Worm (Caenorhabditis elegans): ENCODE measurements around the gene cnx-1.
A peak's percentile ranks its signal among the peaks of the same experiment; 100 is the strongest.

The cnx-1 gene

DNA sequence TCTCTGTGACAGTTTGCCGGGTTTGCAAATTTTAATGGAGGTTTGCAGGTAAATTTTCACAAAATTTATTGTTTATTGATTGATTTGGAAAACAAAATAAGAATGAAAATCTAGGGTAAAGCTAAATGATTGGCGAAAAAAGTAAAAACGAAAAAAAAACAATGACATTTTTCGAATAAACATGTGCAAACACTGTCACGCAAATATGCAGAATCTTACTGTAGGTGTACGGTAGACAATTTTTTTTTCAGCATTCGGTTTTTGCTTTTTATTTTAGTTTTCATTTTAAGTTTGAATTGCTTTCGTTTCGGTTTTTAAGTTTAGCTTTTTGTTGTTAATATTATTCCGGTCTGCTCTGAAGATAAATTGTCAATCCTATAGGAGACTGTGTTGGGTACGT, 957 bp upstream of the cnx-1 start:
- TF ChIP-seq W03F9.2 (tag; optimal IDR thresholded peaks at IDR 0.05) (peak; percentile 61), dao-5 (tag; optimal IDR thresholded peaks at IDR 0.05) (no peak), him-1 (tag; optimal IDR thresholded peaks at IDR 0.05) (no peak)

DNA sequence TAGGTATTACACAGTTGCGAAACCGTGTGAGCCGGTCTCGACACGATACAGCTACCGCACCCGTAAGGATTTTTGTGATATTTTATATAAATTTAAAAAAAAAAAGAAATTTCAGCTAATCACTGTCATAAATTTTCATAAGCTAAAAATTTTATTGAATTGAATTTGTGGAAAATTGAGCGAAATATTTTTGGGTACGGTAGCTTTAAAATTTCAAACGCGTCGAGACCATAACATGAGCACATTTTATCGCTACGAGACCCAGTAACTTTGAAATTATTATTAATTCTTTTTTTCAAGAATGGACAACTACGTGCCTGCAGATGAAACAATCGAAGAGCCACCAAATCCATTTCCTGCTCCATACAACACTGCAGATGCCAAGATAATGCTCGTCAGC, 3.8 kb downstream of the cnx-1 start, which contains the start of gene ZK632.14:
Gene ZK632.14, plus strand, starts transcription at position 301 of the 400 bp plus-strand sequence.
- no peak for TF ChIP-seq W03F9.2 (tag; optimal IDR thresholded peaks at IDR 0.05)
- no peak for TF ChIP-seq him-1 (tag; optimal IDR thresholded peaks at IDR 0.05)

DNA sequence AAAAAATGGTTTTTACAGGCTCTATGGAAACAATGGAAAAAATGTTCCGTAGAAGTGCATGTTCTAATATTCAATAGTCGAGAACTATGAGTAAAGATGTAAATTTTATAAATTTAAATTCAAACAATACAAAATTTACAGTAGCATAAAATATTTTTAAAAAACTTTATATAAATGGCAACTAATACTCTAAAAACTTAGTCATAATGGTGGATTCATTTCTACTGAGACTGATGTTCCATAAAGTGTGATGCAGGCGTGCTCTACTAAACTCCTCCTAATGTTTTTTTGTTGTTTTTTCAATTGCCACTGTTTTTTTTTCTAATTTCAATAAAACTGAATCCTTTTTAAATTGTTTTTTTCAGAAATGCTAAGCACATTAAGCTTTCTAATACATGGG, 8.8 kb downstream of the cnx-1 start, which contains the start of gene gtap-2:
Gene gtap-2, plus strand, starts transcription at position 366 of the 400 bp plus-strand sequence.
- no peak for TF ChIP-seq him-1 (tag; optimal IDR thresholded peaks at IDR 0.05)
- peak; percentile 56 for TF ChIP-seq W03F9.2 (tag; optimal IDR thresholded peaks at IDR 0.05)

DNA sequence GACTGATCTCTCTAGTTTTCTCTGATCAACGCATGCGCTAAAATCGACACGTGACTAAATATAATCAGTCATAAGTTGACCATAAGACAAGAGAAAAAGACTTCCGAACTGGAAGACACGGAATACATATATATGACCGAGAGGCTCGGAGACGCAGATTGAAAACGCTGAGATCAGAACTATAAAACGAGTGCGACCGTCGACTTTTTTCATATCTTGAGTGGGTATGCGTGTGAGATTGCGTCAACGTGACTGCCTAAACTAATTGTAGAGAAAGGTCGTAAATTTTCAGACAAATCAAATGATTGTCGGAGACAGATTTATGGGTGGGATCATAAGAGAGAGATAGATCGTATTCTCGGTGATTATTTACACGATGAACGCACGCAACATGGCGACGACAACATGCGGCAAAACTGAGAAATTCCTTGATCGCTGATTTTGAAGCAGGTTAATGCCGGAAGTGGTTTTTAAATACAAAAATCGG, 9.3 kb downstream of the cnx-1 start:
- TF ChIP-seq W03F9.2 (tag; optimal IDR thresholded peaks at IDR 0.05) (no peak), him-1 (tag; optimal IDR thresholded peaks at IDR 0.05) (no peak), dao-5 (tag; optimal IDR thresholded peaks at IDR 0.05) (no peak)

DNA sequence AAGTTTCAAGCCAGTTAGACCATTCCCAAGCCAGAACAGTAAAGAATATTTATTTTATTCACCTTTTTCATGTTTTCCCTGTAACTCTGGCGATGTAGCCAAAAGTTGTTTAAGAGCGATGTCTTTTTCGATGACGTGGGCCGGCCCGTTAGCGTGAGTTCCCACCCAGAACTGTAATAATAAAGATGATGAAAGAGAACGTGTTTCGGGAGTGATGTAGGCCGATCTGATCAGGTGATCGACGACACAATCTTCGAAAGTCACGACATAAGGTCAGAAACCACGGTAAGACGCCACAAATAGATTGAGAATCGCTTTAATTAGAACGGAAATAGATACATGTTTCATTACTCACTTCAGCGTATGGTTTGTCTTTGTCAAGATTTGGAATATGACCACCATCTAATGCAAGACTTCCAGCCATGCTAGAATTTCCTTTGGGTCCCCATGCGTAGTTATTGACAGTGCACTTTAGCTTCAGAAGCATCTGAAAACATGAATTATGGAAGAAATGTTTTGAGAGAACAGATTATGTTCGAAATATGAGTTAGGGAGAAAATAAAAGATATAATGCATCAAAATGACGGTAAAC, 9.9 kb downstream of the cnx-1 start, which contains the start of gene ZK632.4:
Gene ZK632.4, minus strand, starts transcription at position 487 of the 592 bp plus-strand sequence.
- TF ChIP-seq W03F9.2 (tag; optimal IDR thresholded peaks at IDR 0.05) (no peak), him-1 (tag; optimal IDR thresholded peaks at IDR 0.05) (no peak), dao-5 (tag; optimal IDR thresholded peaks at IDR 0.05) (no peak)

DNA sequence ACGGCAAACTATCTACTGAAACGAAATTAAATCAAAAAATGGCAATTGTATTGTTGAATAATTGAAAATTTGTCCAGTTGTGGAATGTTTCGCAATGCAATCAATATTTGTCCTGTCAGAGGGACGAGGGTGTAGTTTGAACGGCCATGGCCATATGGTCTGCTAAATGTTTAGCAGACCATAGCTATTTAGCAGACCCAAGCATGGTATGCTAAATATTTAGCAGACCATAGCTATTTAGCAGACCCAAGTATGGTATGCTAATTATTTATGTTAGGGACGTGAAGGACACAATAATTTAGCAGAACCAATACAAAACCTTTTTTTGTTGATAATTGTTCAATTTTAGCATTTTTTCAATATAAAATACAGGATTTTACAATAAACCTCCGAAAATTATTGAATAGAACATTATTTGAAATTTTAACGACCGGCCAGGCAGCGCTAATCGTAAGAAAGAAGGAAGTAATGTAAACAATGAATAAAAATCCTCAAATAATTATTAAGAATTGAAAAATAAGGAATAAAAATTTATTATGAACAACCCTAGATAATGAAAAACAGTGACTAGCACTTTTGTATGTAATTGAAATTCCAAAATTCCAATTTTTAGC, 11.8 kb downstream of the cnx-1 start, which contains the start of gene riok-3:
Gene riok-3, minus strand, starts transcription at position 15 of the 614 bp plus-strand sequence.
- TF ChIP-seq him-1 (tag; optimal IDR thresholded peaks at IDR 0.05) (no peak), dao-5 (tag; optimal IDR thresholded peaks at IDR 0.05) (no peak), W03F9.2 (tag; optimal IDR thresholded peaks at IDR 0.05) (no peak)

DNA sequence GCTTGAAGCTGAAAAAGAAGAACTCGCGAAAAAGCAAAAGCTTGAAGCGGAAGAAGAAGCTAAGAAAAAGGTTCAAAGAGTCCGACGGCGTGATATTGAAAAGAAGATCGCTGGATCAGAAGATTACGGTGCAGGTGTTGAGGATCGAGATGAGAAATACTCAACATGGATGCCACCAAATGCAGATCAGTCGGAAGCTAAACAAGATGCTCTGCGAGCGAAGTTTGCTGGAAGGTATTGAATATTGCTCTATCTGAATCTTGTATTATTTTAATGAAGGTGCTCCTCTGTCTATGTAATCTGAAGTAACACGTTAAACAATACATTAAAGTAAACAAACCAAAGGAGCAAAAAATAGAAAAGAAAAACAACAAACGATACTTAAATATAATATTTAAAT, 14.9 kb downstream of the cnx-1 start:
- TF ChIP-seq him-1 (tag; optimal IDR thresholded peaks at IDR 0.05) (no peak), W03F9.2 (tag; optimal IDR thresholded peaks at IDR 0.05) (no peak), dao-5 (tag; optimal IDR thresholded peaks at IDR 0.05) (no peak)

DNA sequence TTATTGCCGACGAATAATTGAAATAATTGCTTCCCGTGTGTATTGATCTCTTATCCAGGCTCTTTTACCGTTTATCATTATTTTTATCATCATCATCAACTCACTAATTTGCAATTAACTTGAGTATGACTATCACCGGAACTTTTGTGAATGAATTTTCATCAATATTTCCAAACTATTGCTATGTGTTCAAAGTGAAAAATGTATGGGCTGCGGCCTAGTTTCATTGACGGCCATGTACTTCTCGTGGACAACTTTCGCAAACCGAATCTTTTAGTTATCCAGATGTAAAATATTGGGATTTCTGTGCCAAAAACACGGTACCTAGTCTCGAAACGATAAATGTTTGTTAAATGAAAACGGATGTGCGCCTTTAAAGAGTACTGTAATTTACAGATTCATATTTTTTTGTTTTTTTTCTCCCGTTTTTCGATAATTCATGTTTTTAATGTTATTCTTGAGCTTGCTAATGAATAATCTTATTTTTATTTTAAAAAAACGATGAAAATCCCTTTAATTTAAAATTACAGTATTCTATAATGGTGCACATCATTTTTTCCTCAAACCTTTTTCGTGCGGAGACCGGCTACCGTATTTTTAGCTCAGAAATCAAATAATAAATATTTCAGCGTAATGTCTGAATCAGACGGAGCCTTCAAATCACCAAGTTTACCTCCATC, 18.3 kb downstream of the cnx-1 start, which contains the start of gene ZK632.2:
Gene ZK632.2, plus strand, starts transcription at position 630 of the 680 bp plus-strand sequence.
- TF ChIP-seq dao-5 (tag; optimal IDR thresholded peaks at IDR 0.05) (no peak), W03F9.2 (tag; optimal IDR thresholded peaks at IDR 0.05) (no peak), him-1 (tag; optimal IDR thresholded peaks at IDR 0.05) (no peak)

DNA sequence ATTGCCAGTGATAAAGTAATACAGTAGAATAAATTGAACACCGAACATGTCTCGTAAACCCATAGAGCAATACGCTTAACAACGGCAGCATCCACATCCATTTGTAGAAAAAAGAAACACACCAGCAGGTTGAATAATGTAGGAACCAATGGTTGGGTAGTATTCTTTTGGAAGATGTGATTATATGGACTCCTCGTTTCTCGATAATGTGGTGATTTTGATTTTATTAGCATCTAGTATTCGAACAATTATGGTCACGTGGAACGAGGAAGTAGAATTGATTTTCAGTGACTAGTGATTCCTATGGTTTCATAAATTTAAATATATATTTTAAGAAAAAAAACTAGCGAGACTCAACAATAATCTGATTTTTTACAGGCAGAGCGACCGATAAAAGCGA, 20.5 kb downstream of the cnx-1 start, which contains the start of gene srxa-10:
Gene srxa-10, minus strand, starts transcription at position 101 of the 400 bp plus-strand sequence.
- TF ChIP-seq him-1 (tag; optimal IDR thresholded peaks at IDR 0.05), result no peak
- no peak for TF ChIP-seq dao-5 (tag; optimal IDR thresholded peaks at IDR 0.05)
- no peak for TF ChIP-seq W03F9.2 (tag; optimal IDR thresholded peaks at IDR 0.05)

DNA sequence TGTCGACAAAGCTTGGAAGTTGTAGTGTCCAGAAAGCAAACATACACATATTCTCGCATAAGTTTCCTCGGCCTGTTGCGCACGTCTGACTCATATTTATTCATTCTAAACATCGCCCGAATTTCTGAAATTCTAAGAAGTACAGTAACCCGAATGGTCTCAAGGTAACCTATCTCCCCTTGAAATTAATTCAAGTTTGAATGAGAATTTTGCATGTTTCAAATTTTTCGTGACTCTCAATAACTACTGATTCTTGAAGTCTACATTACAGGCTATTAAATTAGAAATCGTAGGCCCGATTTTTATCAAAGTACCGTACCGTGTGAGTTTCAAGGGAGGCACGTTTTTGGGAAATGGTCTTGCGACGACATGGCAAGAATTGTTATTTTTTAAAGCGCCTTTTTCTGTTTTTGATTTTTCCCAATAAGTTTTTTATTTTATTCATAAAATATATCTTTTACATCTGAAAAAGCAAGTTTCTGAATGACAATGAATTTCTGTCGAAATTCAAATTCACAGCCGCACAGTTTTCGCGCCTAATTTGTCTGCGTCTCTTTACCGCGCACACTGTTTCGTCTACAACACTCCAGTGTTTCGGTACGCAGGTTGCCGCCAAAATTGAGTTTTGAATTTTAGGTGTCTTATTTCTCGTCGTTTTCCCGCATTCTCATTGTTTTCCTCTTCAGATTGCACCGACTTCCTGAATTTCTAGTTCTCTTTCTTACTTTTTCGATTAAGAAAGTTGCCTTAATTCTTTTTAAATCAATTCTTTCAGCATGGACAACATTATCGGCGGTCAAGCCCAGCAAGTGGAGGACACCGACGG, 23.1 kb downstream of the cnx-1 start, which contains the start of the genes R10E11.9 and mcm-6:
Gene R10E11.9, minus strand, starts transcription at position 51 of the 826 bp plus-strand sequence.
Gene mcm-6, plus strand, starts transcription at position 776 of the 826 bp plus-strand sequence.
- TF ChIP-seq W03F9.2 (tag; optimal IDR thresholded peaks at IDR 0.05) (no peak), dao-5 (tag; optimal IDR thresholded peaks at IDR 0.05) (no peak), him-1 (tag; optimal IDR thresholded peaks at IDR 0.05) (no peak)

DNA sequence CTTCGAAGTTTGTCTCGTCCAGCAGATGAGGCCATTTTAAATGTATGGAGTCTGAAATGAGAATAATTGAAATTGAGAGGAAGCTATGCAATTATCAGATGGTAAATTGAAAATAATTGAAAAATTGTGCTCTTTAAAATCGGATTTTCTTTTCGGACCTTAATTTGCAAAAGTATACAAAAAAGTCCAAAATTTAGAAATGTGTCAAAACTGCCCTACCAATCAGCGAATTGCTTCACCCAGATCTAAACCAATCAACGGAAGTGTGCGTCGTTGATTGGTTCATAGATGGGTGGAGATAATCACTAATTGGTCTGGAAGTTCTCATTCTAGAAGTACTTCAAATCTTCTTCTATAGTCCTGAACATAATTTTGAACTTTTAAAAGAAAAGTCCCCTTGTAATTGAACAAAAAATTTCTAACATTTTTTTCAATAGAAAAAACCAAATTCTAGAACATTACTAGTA, 27.3 kb downstream of the cnx-1 start, which contains the start of gene R10E11.5:
Gene R10E11.5, minus strand, starts transcription at position 51 of the 467 bp plus-strand sequence.
- TF ChIP-seq dao-5 (tag; optimal IDR thresholded peaks at IDR 0.05) (no peak), W03F9.2 (tag; optimal IDR thresholded peaks at IDR 0.05) (no peak)

DNA sequence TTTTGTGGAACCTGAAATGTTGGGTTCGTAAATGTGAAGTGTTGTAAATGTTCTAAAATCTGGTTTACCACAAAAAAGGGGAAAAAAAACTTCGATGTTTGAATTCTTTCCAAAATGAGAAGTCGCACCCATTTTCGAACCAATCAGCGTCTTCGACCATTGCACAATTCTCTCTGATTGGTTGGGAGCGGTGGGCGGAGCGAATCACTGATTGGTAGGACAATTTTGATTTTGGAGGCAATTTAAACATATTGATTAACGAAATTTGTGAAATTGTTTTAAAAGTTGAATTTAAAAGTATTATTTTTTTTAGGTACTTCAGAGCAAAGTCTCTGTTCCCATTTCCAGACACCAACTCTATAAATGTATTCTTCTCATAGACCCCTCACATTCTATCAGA, 27.9 kb downstream of the cnx-1 start:
- TF ChIP-seq W03F9.2 (tag; optimal IDR thresholded peaks at IDR 0.05) (no peak), dao-5 (tag; optimal IDR thresholded peaks at IDR 0.05) (no peak), him-1 (tag; optimal IDR thresholded peaks at IDR 0.05) (no peak)

DNA sequence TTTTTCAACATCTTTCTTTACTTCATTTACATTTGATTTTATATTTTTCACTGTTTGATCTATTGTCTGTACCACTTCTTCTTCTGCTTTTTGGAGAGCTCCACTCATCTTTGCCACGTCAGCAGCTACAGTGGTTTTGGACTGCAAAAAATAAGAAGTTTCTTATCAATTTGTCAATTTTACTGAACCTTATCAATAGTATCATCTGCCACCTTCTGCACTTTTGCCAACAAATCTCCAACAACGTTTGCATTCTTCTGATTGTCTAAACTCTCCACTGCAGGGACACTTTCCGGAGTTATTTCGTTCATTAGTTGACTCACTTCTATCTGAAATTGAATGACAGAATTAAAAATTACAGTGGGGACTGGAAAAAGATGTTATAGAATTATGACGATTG, 30.2 kb downstream of the cnx-1 start:
- no peak for TF ChIP-seq W03F9.2 (tag; optimal IDR thresholded peaks at IDR 0.05)
- TF ChIP-seq dao-5 (tag; optimal IDR thresholded peaks at IDR 0.05), result no peak
- no peak for TF ChIP-seq him-1 (tag; optimal IDR thresholded peaks at IDR 0.05)

Measured in whole organism, L4/young adult.